Worm (Caenorhabditis elegans) whole organism, early embryonic: Measurements from ENCODE around the gene BE10.5.

ENCODE experiments used
- B0310.2 ChIP-seq: sonication (generic microtip); optimal IDR thresholded peaks from 2 replicates; lab custom pipeline; 2016; ENCODE audit warnings: mild to moderate bottlenecking, missing genetic modification characterization, missing compliant biosample characterization
- aly-1 ChIP-seq: sonication (generic microtip); optimal IDR thresholded peaks from 2 replicates; lab custom pipeline; 2016; ENCODE audit warnings: missing genetic modification characterization, missing compliant biosample characterization
- ama-1 ChIP-seq: fragments of 150-350 bp; optimal IDR thresholded peaks from 2 replicates; lab custom pipeline; 2014
- ceh-13 ChIP-seq: fragments of 200-800 bp; sonication (Bioruptor generic); optimal IDR thresholded peaks from 2 replicates; lab custom pipeline; 2018; ENCODE audit warnings: mild to moderate bottlenecking, missing genetic modification characterization, missing compliant biosample characterization
- ceh-36 ChIP-seq: sonication (generic microtip); optimal IDR thresholded peaks from 2 replicates; lab custom pipeline; 2016; ENCODE audit warnings: missing genetic modification characterization, inconsistent platforms, missing compliant biosample characterization
- ets-7 ChIP-seq: sonication (generic microtip); optimal IDR thresholded peaks from 2 replicates; lab custom pipeline; 2016; ENCODE audit warnings: missing genotype, missing genetic modification characterization, missing compliant biosample characterization
- flt-1 ChIP-seq: fragments of 200-800 bp; sonication (Bioruptor generic); IDR thresholded peaks from 2 replicates; pipeline ENCODE4 v1.3.6; 2022; ENCODE audit warnings: missing genetic modification characterization, missing compliant biosample characterization
- hmbx-1 ChIP-seq: sonication (generic microtip); optimal IDR thresholded peaks from 2 replicates; lab custom pipeline; 2016; ENCODE audit warnings: mild to moderate bottlenecking, missing genetic modification characterization, missing compliant biosample characterization
- hmg-4 ChIP-seq: fragments of 200-800 bp; sonication (Bioruptor generic); optimal IDR thresholded peaks from 2 replicates; lab custom pipeline; 2018; ENCODE audit warnings: mild to moderate bottlenecking, missing genetic modification characterization, missing compliant biosample characterization
- hnd-1 ChIP-seq: sonication (generic microtip); optimal IDR thresholded peaks from 2 replicates; lab custom pipeline; 2016; ENCODE audit warnings: missing genetic modification characterization, missing compliant biosample characterization
- pes-1 ChIP-seq: fragments of 200-800 bp; sonication (Bioruptor generic); IDR thresholded peaks from 2 replicates; pipeline ENCODE4 v1.3.6; 2022; ENCODE audit warnings: missing genetic modification reagents, missing genetic modification characterization, missing compliant biosample characterization
- scrt-1 ChIP-seq: fragments of 200-800 bp; sonication (Bioruptor generic); IDR thresholded peaks from 2 replicates; pipeline ENCODE4 v1.3.6; 2022; ENCODE audit warnings: missing genetic modification characterization, missing compliant biosample characterization
- sea-1 ChIP-seq: fragments of 200-800 bp; sonication (Bioruptor generic); conservative IDR thresholded peaks from 2 replicates; pipeline ENCODE4 v1.3.6; 2022; ENCODE audit warnings: missing genetic modification characterization, missing compliant biosample characterization
- tbx-11 ChIP-seq: fragments of 200-800 bp; sonication (Bioruptor generic); IDR thresholded peaks from 2 replicates; pipeline ENCODE4 v1.3.6; 2022; ENCODE audit warnings: missing genetic modification characterization, missing compliant biosample characterization
- tbx-37 ChIP-seq: fragments of 200-800 bp; sonication (Bioruptor generic); conservative IDR thresholded peaks from 2 replicates; pipeline ENCODE4 v1.3.6; 2022; ENCODE audit warnings: missing genetic modification reagents, missing genetic modification characterization, missing compliant biosample characterization
- tra-4 ChIP-seq: sonication (generic microtip); optimal IDR thresholded peaks from 2 replicates; lab custom pipeline; 2017; ENCODE audit warnings: missing genetic modification characterization, missing compliant biosample characterization

BE10.5 gene

DNA sequence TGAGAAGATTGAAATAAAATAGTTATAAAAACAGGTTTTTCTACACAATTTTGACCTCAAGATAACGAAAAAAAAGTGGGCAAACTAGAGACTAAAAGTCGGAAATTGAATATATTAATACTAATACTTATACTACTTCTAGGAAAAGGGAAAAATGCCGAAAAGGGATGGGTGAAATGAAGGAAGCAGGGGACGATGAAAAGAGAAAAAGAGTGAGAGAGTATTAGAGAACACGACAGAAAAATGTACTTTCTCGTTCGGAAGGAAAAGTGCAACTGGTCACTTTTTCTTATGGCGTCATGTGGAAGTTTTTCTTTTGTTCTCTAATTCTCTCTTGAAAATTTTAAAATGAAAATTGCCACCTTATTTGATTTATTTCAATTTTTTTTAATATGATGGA is 34.7 kb upstream of the BE10.5 start:
- TF ChIP-seq ceh-13 (GFP tag; lab: Kevin White, UChicago) (no peak), ets-7 (tag; lab: Kevin White, UChicago) (no peak), hmg-4 (GFP tag; lab: Kevin White, UChicago) (no peak), pes-1 (GFP tag; lab: Robert Waterston, UW) (no peak), flt-1 (no peak), tra-4 (tag; lab: Kevin White, UChicago) (no peak)

DNA sequence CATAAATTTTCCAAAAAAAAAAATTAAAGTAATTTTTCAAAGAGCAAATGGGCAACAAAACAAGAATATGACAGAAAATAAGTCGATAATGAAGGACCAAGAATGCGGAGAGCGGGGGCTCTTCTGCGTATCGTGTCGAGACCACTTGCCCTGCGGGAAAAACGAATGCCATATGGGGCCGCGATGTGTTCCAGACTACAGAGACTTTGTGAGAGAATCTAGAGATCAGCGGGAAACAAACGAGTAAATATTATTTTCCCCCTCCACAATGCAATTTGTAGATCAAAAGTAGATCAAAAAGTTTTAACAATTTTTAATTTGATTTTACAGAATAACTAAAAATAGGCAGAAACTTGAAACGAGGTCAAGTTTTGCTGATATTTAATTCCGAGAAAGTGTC is 33.6 kb upstream of the BE10.5 start:
- TF ChIP-seq scrt-1 (GFP tag; lab: Robert Waterston, UW) (no peak), ceh-13 (GFP tag; lab: Kevin White, UChicago) (no peak), ets-7 (tag; lab: Kevin White, UChicago) (no peak), tbx-11 (GFP tag; lab: Robert Waterston, UW) (no peak), hmg-4 (GFP tag; lab: Kevin White, UChicago) (no peak), hmbx-1 (tag; lab: Kevin White, UChicago) (no peak), sea-1 (no peak), pes-1 (GFP tag; lab: Robert Waterston, UW) (no peak)

- TF ChIP-seq scrt-1 (GFP tag; lab: Robert Waterston, UW): no peak
- TF ChIP-seq hmg-4 (GFP tag; lab: Kevin White, UChicago): no peak
- TF ChIP-seq ceh-13 (GFP tag; lab: Kevin White, UChicago): no peak
- TF ChIP-seq tbx-11 (GFP tag; lab: Robert Waterston, UW): no peak
- no peak for TF ChIP-seq hmbx-1 (tag; lab: Kevin White, UChicago)
- no peak for TF ChIP-seq sea-1
- TF ChIP-seq tbx-37 (GFP tag; lab: Robert Waterston, UW): no peak
- TF ChIP-seq B0310.2: no peak
- TF ChIP-seq hnd-1 (tag; lab: Kevin White, UChicago): no peak
- no peak for TF ChIP-seq pes-1 (GFP tag; lab: Robert Waterston, UW)
These were observed 32.3 kb upstream of the BE10.5 start, which contains the start of gene Y37D8A.4 for ce11 chrIII:12838913-12839366. Y37D8A.4 (minus strand) TSS chrIII:12838963.

DNA sequence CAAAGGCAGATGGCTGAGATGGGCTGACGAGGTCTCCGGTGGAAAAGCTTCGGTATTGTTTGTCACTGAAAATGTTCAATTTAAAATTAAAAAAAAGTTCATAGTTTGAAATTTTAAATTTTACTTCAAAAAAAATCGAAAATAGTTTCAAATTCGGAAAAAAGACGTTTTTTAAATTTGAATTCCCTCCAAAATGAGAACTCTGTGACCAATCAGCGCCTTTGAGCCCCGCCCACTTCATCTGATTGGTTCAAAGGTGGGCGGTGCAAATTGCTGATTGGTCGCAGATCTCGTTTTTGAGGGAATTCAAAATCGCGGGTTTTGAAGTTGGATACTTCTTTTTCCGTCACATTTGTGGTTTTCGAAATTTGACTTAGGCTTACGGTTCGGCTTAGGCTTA is 31.7 kb upstream of the BE10.5 start:
- TF ChIP-seq ceh-36 (tag; lab: Kevin White, UChicago) (no peak), pes-1 (GFP tag; lab: Robert Waterston, UW) (no peak), B0310.2 (no peak), ceh-13 (GFP tag; lab: Kevin White, UChicago) (no peak), ets-7 (tag; lab: Kevin White, UChicago) (no peak), tbx-37 (GFP tag; lab: Robert Waterston, UW) (no peak), aly-1 (tag; lab: Kevin White, UChicago) (no peak), hmg-4 (GFP tag; lab: Kevin White, UChicago) (no peak), sea-1 (no peak)

- no peak for TF ChIP-seq aly-1 (tag; lab: Kevin White, UChicago)
- TF ChIP-seq ceh-36 (tag; lab: Kevin White, UChicago): no peak
- TF ChIP-seq hnd-1 (tag; lab: Kevin White, UChicago): no peak
- TF ChIP-seq flt-1: no peak
- no peak for TF ChIP-seq ceh-13 (GFP tag; lab: Kevin White, UChicago)
- TF ChIP-seq scrt-1 (GFP tag; lab: Robert Waterston, UW): no peak
- no peak for TF ChIP-seq pes-1 (GFP tag; lab: Robert Waterston, UW)
- TF ChIP-seq hmbx-1 (tag; lab: Kevin White, UChicago): no peak
- TF ChIP-seq B0310.2: no peak
- TF ChIP-seq tbx-11 (GFP tag; lab: Robert Waterston, UW): no peak
- TF ChIP-seq hmg-4 (GFP tag; lab: Kevin White, UChicago): no peak
- TF ChIP-seq ets-7 (tag; lab: Kevin White, UChicago): no peak
These were observed 30.2 kb upstream of the BE10.5 start for ce11 chrIII:12836742-12837285.

ce11 chrIII:12833079-12833478 is 26.5 kb upstream of the BE10.5 start:
- TF ChIP-seq sea-1: no peak
- no peak for TF ChIP-seq pes-1 (GFP tag; lab: Robert Waterston, UW)
- TF ChIP-seq ceh-36 (tag; lab: Kevin White, UChicago): no peak
- TF ChIP-seq aly-1 (tag; lab: Kevin White, UChicago): no peak
- TF ChIP-seq ama-1 (lab: Kevin White, UChicago): no peak
- TF ChIP-seq flt-1: no peak
- TF ChIP-seq B0310.2: no peak
- no peak for TF ChIP-seq hnd-1 (tag; lab: Kevin White, UChicago)
- TF ChIP-seq tbx-37 (GFP tag; lab: Robert Waterston, UW): no peak
- TF ChIP-seq scrt-1 (GFP tag; lab: Robert Waterston, UW): no peak
- TF ChIP-seq tbx-11 (GFP tag; lab: Robert Waterston, UW): no peak

DNA sequence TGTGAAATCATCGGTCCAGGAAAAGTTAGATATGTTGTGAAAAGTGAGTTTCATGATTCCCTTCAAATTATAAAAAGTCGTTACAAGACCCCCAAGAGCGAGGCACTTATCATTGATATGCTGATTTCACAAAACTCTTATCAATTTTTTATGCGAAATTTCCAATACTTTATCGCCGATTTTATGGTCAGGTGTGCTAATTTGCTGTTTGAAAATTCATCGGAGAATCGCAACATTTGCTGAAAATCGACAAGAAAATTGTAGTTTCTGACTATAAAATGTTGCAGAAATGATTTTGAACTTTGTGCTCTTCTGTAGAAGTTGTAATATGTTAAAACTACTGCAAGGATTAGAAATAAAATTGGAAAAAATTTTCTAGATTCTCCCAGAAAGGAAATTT is 25.1 kb upstream of the BE10.5 start:
- TF ChIP-seq flt-1: no peak

- no peak for TF ChIP-seq scrt-1 (GFP tag; lab: Robert Waterston, UW)
These were observed 22.5 kb upstream of the BE10.5 start, which contains the start of gene Y37D8A.3 for ce11 chrIII:12829068-12829467. Y37D8A.3 (plus strand) TSS chrIII:12829368.
